Worm (Caenorhabditis elegans) whole organism, dauer: Measurements from ENCODE around the gene dhs-16.

Experiments
- unc-62 ChIP-seq: sonication (generic microtip); optimal IDR thresholded peaks from 2 replicates; lab custom pipeline; 2017; ENCODE audit warnings: missing biosample characterization, missing genetic modification reagents, missing genetic modification characterization

Gene dhs-16

ce11 chrV:5983380-5983779, at the start of gene dhs-16:
Gene dhs-16 (plus strand): TSS chrV:5983745.
- no peak for TF ChIP-seq unc-62 (GFP tag; lab: Kevin White, UChicago)

- no peak for TF ChIP-seq unc-62 (GFP tag; lab: Kevin White, UChicago)
These were observed 46.9 kb upstream of the dhs-16 start, which contains the start of the genes M03F8.5 and M03F8.7 for ce11 chrV:5936691-5937090. Gene M03F8.5 (minus strand): TSS chrV:5936791. Gene M03F8.7 (plus strand): TSS chrV:5936939.

ce11 chrV:5939503-5940072, 44.0 kb upstream of the dhs-16 start, which contains the start of gene syf-3:
Gene syf-3 (plus strand): TSS chrV:5940022.
- TF ChIP-seq unc-62 (GFP tag; lab: Kevin White, UChicago): no peak

- no peak for TF ChIP-seq unc-62 (GFP tag; lab: Kevin White, UChicago)
These were observed 40.4 kb upstream of the dhs-16 start, which contains the start of gene pst-1 for ce11 chrV:5943167-5943566. Gene pst-1 (plus strand): TSS chrV:5943467.

ce11 chrV:5949674-5950149, 33.8 kb upstream of the dhs-16 start:
- no peak for TF ChIP-seq unc-62 (GFP tag; lab: Kevin White, UChicago)

- TF ChIP-seq unc-62 (GFP tag; lab: Kevin White, UChicago): no peak
These were observed 32.4 kb upstream of the dhs-16 start, which contains the start of gene M03F8.1 for ce11 chrV:5951133-5951532. Gene M03F8.1 (plus strand): TSS chrV:5951433.

ce11 chrV:5953086-5953485, 30.5 kb upstream of the dhs-16 start:
- TF ChIP-seq unc-62 (GFP tag; lab: Kevin White, UChicago): no peak

- TF ChIP-seq unc-62 (GFP tag; lab: Kevin White, UChicago): no peak
These were observed 28.8 kb upstream of the dhs-16 start, which contains the start of gene M03F8.6 for ce11 chrV:5954747-5955146. Gene M03F8.6 (minus strand): TSS chrV:5954847.

ce11 chrV:5955627-5956026, 27.9 kb upstream of the dhs-16 start:
- TF ChIP-seq unc-62 (GFP tag; lab: Kevin White, UChicago): no peak

ce11 chrV:5961516-5961915, 22.0 kb upstream of the dhs-16 start, which contains the start of gene mcp-1:
Gene mcp-1 (plus strand): TSS chrV:5961807.
- TF ChIP-seq unc-62 (GFP tag; lab: Kevin White, UChicago): no peak

- no peak for TF ChIP-seq unc-62 (GFP tag; lab: Kevin White, UChicago)
These were observed 20.5 kb upstream of the dhs-16 start for ce11 chrV:5963092-5963491.

- no peak for TF ChIP-seq unc-62 (GFP tag; lab: Kevin White, UChicago)
These were observed 19.8 kb upstream of the dhs-16 start, which contains the start of gene pcm-1 for ce11 chrV:5963696-5964095. Gene pcm-1 (minus strand): TSS chrV:5963882.

ce11 chrV:5964658-5965178, 18.8 kb upstream of the dhs-16 start:
- no peak for TF ChIP-seq unc-62 (GFP tag; lab: Kevin White, UChicago)

- no peak for TF ChIP-seq unc-62 (GFP tag; lab: Kevin White, UChicago)
These were observed 11.0 kb upstream of the dhs-16 start for ce11 chrV:5972582-5972981.

- TF ChIP-seq unc-62 (GFP tag; lab: Kevin White, UChicago): no peak
These were observed 9.8 kb upstream of the dhs-16 start for ce11 chrV:5973713-5974112.

ce11 chrV:5975724-5976123, 7.8 kb upstream of the dhs-16 start, which contains the start of gene acy-2:
Gene acy-2 (plus strand): TSS chrV:5976024.
- no peak for TF ChIP-seq unc-62 (GFP tag; lab: Kevin White, UChicago)

- no peak for TF ChIP-seq unc-62 (GFP tag; lab: Kevin White, UChicago)
These were observed 823 bp upstream of the dhs-16 start for ce11 chrV:5982722-5983121.
